Fruit fly (Drosophila melanogaster) whole organism, wandering third instar larva: ENCODE results near the gene CG34169.

Experiments
- Abd-B ChIP-seq: fragments of >200 bp; optimal IDR thresholded peaks from 2 replicates; lab custom pipeline; 2017; ENCODE audit warnings: missing biosample characterization, missing genetic modification characterization
- CG9705 ChIP-seq: fragments of 200-800 bp; sonication (Bioruptor generic); optimal IDR thresholded peaks from 2 replicates; lab custom pipeline; 2018; ENCODE audit warnings: missing biosample characterization, mild to moderate bottlenecking, missing genetic modification characterization
- CrebA ChIP-seq: fragments of 200-800 bp; sonication (Bioruptor generic); optimal IDR thresholded peaks from 2 replicates; lab custom pipeline; 2016; ENCODE audit warnings: missing biosample characterization, mild to moderate bottlenecking, missing genetic modification characterization, borderline replicate concordance
- Dfd ChIP-seq: fragments of >200 bp; optimal IDR thresholded peaks from 2 replicates; lab custom pipeline; 2017; ENCODE audit warnings: missing biosample characterization, missing genetic modification characterization
- Hnf4 ChIP-seq: fragments of 200-800 bp; sonication (Bioruptor generic); optimal IDR thresholded peaks from 2 replicates; lab custom pipeline; 2016; ENCODE audit warnings: missing biosample characterization, mild to moderate bottlenecking, missing genetic modification characterization
- Hr78 ChIP-seq: fragments of >200 bp; optimal IDR thresholded peaks from 2 replicates; lab custom pipeline; 2017; ENCODE audit warnings: missing biosample characterization, missing genetic modification characterization
- Hr83 ChIP-seq: fragments of 200-300 bp; sonication (Bioruptor generic); optimal IDR thresholded peaks from 2 replicates; lab custom pipeline; 2016; ENCODE audit warnings: missing biosample characterization, mild to moderate bottlenecking, missing genetic modification characterization, moderate library complexity; ENCODE audit not compliant: poor library complexity, severe bottlenecking
- Jra ChIP-seq: sonication (Bioruptor generic); optimal IDR thresholded peaks from 2 replicates; lab custom pipeline; 2016; ENCODE audit warnings: missing biosample characterization, missing genetic modification characterization
- Mio ChIP-seq: sonication (Bioruptor generic); optimal IDR thresholded peaks from 2 replicates; lab custom pipeline; 2016; ENCODE audit warnings: missing biosample characterization, missing genetic modification characterization
- Myc ChIP-seq: fragments of >200 bp; optimal IDR thresholded peaks from 2 replicates; lab custom pipeline; 2017
- N ChIP-seq: fragments of >200 bp; optimal IDR thresholded peaks from 2 replicates; lab custom pipeline; 2018; ENCODE audit warnings: missing biosample characterization, missing external identifiers, missing genetic modification characterization
- Rel ChIP-seq, 2 experiments: fragments of 200-800 bp; sonication (Bioruptor generic) in 1 of 2; optimal IDR thresholded peaks; 2 replicates in 1 of 2; 3 replicates in 1 of 2; lab custom pipeline; 2016 to 2019; ENCODE audit warnings: mild to moderate bottlenecking in 2 of 2, missing biosample characterization in 2 of 2, missing genetic modification characterization in 2 of 2, moderate library complexity in 1 of 2
- Sp1 ChIP-seq: fragments of 200-800 bp; sonication (Bioruptor generic); optimal IDR thresholded peaks from 3 replicates; lab custom pipeline; 2019; ENCODE audit warnings: missing biosample characterization, mild to moderate bottlenecking, missing genetic modification characterization, moderate library complexity
- Vsx2 ChIP-seq: fragments of 200-300, 225-300 bp; sonication (Bioruptor generic); optimal IDR thresholded peaks from 2 replicates; lab custom pipeline; 2018; ENCODE audit warnings: missing biosample characterization, missing genetic modification characterization; ENCODE audit not compliant: partially characterized antibody
- br ChIP-seq: fragments of 200-800 bp; sonication (Bioruptor generic); optimal IDR thresholded peaks from 2 replicates; lab custom pipeline; 2016; ENCODE audit warnings: missing biosample characterization, missing genetic modification characterization
- brk ChIP-seq: fragments of 200-800 bp; sonication (Bioruptor generic); optimal IDR thresholded peaks from 2 replicates; lab custom pipeline; 2016; ENCODE audit warnings: missing biosample characterization, mild to moderate bottlenecking, missing genetic modification characterization
- dmrt93B ChIP-seq: fragments of 200-800 bp; sonication (Bioruptor generic); optimal IDR thresholded peaks from 2 replicates; lab custom pipeline; 2018; ENCODE audit warnings: missing biosample characterization, mild to moderate bottlenecking, missing genetic modification characterization
- dsf ChIP-seq: sonication (Bioruptor generic); optimal IDR thresholded peaks from 2 replicates; lab custom pipeline; 2016; ENCODE audit warnings: missing biosample characterization, missing genetic modification characterization, borderline replicate concordance
- ey ChIP-seq: fragments of 200-800 bp; sonication (Bioruptor generic); optimal IDR thresholded peaks from 2 replicates; lab custom pipeline; 2016; ENCODE audit warnings: missing biosample characterization, missing genetic modification characterization
- foxo ChIP-seq, 2 experiments: fragments of 200-800 bp; sonication (Bioruptor generic); optimal IDR thresholded peaks; 2 replicates in 1 of 2; 3 replicates in 1 of 2; lab custom pipeline; 2016 to 2017; ENCODE audit warnings: missing biosample characterization in 2 of 2, missing genetic modification characterization in 2 of 2
- fru ChIP-seq: fragments of 200-800 bp; sonication (Bioruptor generic); optimal IDR thresholded peaks from 3 replicates; lab custom pipeline; 2016; ENCODE audit warnings: missing biosample characterization, mild to moderate bottlenecking, missing genetic modification characterization
- h ChIP-seq: fragments of 200-800 bp; sonication (Bioruptor generic); optimal IDR thresholded peaks from 3 replicates; lab custom pipeline; 2016; ENCODE audit warnings: missing biosample characterization, mild to moderate bottlenecking, missing genetic modification characterization
- jim ChIP-seq: fragments of 175-275, 200-325 bp; sonication (Bioruptor generic); optimal IDR thresholded peaks from 2 replicates; lab custom pipeline; 2016; ENCODE audit warnings: missing biosample characterization, mild to moderate bottlenecking, missing genetic modification characterization
- lola ChIP-seq: fragments of >200 bp; optimal IDR thresholded peaks from 2 replicates; lab custom pipeline; 2017; ENCODE audit warnings: missing biosample characterization, missing genetic modification characterization
- pan ChIP-seq: fragments of >200 bp; optimal IDR thresholded peaks from 2 replicates; lab custom pipeline; 2017
- psq ChIP-seq: fragments of 200-800 bp; sonication (Bioruptor generic); optimal IDR thresholded peaks from 3 replicates; lab custom pipeline; 2017; ENCODE audit warnings: missing biosample characterization, mild to moderate bottlenecking, missing genetic modification characterization, moderate library complexity
- rgr ChIP-seq: fragments of 200-800 bp; sonication (Bioruptor generic); optimal IDR thresholded peaks from 3 replicates; lab custom pipeline; 2016; ENCODE audit warnings: missing biosample characterization, mild to moderate bottlenecking, missing genetic modification characterization
- usp ChIP-seq: fragments of >200 bp; optimal IDR thresholded peaks from 2 replicates; lab custom pipeline; 2017; ENCODE audit warnings: missing biosample characterization, missing genetic modification characterization
- woc ChIP-seq: sonication (Bioruptor generic); optimal IDR thresholded peaks from 2 replicates; lab custom pipeline; 2016; ENCODE audit warnings: missing biosample characterization, mild to moderate bottlenecking, missing genetic modification characterization

Gene CG34169

DNA sequence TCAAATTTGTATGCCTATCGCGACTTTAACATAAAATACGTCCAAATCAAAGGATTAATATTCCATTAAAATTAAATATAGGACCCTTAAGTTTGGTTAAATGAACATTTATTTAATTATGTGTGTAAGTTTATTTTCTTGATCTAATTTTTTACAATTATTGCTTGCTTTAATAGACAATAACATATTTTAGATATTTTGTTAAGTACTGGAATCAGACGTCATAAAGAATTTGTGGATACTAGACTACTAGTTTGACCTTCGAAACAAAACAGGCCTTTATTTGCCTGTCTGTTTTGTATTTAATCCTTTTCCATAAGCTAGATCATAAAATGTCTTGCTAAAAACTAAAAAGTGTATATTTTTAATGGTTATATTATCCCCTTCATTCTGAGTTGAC is at the start of gene CG34169:
Gene CG34169 (plus strand): TSS at position 301 of the 400 bp plus-strand sequence.
- TF ChIP-seq Abd-B (GFP tag; lab: Kevin White, UChicago) (no peak), rgr (no peak), Hr78 (GFP tag; lab: Kevin White, UChicago) (no peak), CG9705 (GFP tag; lab: Kevin White, UChicago) (no peak), Mio (GFP tag; lab: Kevin White, UChicago) (no peak), usp (GFP tag; lab: Kevin White, UChicago) (no peak), Vsx2 (no peak), pan (lab: Kevin White, UChicago) (no peak), dmrt93B (GFP tag; lab: Kevin White, UChicago) (no peak), ey (GFP tag; lab: Kevin White, UChicago) (no peak), brk (GFP tag; lab: Kevin White, UChicago) (no peak), Rel (GFP tag; optimal IDR thresholded peaks at IDR 0.05; lab: Kevin White, UChicago) (no peak), Rel (tag; optimal IDR thresholded peaks at IDR 0.05; lab: Kevin White, UChicago) (no peak), woc (GFP tag; lab: Kevin White, UChicago) (no peak), Hr83 (GFP tag; lab: Kevin White, UChicago) (no peak), fru (GFP tag; lab: Kevin White, UChicago) (no peak), lola (GFP tag; lab: Kevin White, UChicago) (no peak), psq (GFP tag; lab: Kevin White, UChicago) (no peak), Sp1 (GFP tag; lab: Kevin White, UChicago) (no peak)
- TF ChIP-seq, all 38 proteins: peak for 0

DNA sequence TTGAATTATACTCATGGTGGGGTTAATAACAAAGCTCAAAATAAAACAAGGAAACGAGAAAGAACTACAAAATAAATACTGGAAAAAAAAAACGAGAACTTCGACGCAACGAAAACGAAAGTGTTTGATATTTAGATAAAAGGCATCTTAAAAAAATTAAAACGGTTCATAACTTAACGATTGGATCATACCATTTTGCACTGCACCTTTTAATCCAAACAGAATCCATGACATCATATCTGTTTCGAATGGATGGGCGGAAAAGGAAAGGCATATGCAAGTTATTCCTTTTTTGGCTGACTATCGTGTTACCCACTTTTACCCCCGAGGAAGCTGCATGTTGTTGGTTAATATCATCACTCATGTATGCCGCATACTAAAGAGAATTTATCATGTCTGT is 47.4 kb upstream of the CG34169 start, which contains the start of gene CG31784:
Gene CG31784 (minus strand): TSS at position 101 of the 400 bp plus-strand sequence.
- TF ChIP-seq usp (GFP tag; lab: Kevin White, UChicago) (no peak), Hnf4 (GFP tag; lab: Kevin White, UChicago) (no peak), dmrt93B (GFP tag; lab: Kevin White, UChicago) (no peak), Rel (GFP tag; optimal IDR thresholded peaks at IDR 0.05; lab: Kevin White, UChicago) (no peak), Rel (tag; optimal IDR thresholded peaks at IDR 0.05; lab: Kevin White, UChicago) (no peak), brk (GFP tag; lab: Kevin White, UChicago) (no peak), br (GFP tag; lab: Kevin White, UChicago) (no peak), Jra (no peak), Dfd (GFP tag; lab: Kevin White, UChicago) (no peak)

dm6 chr2L:17130795-17131194 is 42.5 kb upstream of the CG34169 start, which contains the start of the genes CG34106 and beat-IIIa:
CG34106 (plus strand) TSS chr2L:17131024.
beat-IIIa (plus strand) TSS chr2L:17131024.
- no peak for TF ChIP-seq CrebA (GFP tag; lab: Kevin White, UChicago)

DNA sequence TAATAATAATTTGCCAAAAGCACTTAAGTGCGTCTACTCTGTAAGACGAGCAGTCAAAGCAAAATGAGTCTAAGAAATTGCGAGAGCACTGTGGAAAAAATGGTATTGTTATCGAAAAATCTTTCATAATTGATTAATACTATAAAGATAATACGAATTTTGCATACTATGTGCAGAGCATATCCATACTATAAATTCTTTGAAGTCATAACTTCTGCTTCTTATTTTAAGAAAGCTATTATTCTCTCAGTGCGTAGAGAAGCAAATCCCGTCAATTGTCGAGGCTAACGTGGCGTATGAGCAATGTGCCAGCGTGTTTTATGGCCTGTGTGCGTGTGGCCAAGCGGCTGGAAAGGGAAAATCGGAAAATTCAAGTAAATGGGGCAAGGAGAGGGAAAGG is 13.6 kb upstream of the CG34169 start:
- no peak for TF ChIP-seq Myc (lab: Kevin White, UChicago)
- no peak for TF ChIP-seq fru (GFP tag; lab: Kevin White, UChicago)
- TF ChIP-seq Sp1 (GFP tag; lab: Kevin White, UChicago), result no peak
- no peak for TF ChIP-seq CrebA (GFP tag; lab: Kevin White, UChicago)

DNA sequence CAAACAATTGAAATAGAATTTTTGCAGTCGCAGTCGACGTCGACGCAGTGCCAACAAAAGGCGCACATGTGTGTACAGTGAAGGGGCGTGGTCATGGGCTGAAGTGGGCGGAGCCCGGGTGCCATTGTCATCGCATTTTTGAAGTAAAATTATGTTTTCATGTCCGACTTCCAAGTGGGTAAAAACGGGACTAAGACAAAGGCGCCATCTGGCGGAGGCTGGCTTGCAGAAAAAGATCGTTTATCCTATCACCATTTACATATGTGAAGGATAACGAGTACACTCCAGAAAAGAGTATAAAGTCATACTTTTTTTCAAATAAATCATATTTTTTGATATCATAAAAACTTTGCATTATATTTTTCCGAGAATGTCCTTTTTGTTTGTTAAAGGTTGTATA is 9.9 kb upstream of the CG34169 start:
- TF ChIP-seq Abd-B (GFP tag; lab: Kevin White, UChicago), result no peak
- TF ChIP-seq Rel (GFP tag; optimal IDR thresholded peaks at IDR 0.05; lab: Kevin White, UChicago), result no peak
- no peak for TF ChIP-seq Rel (tag; optimal IDR thresholded peaks at IDR 0.05; lab: Kevin White, UChicago)
- no peak for TF ChIP-seq foxo (GFP tag; optimal IDR thresholded peaks at IDR 0.05; lab: Kevin White, UChicago)
- TF ChIP-seq CrebA (GFP tag; lab: Kevin White, UChicago), result no peak
- TF ChIP-seq dmrt93B (GFP tag; lab: Kevin White, UChicago), result no peak
- no peak for TF ChIP-seq h (GFP tag; lab: Kevin White, UChicago)
- TF ChIP-seq N (GFP tag; lab: Kevin White, UChicago), result no peak
- TF ChIP-seq jim (GFP tag; lab: Kevin White, UChicago), result no peak
- no peak for TF ChIP-seq dsf (GFP tag; lab: Kevin White, UChicago)
- no peak for TF ChIP-seq Mio (GFP tag; lab: Kevin White, UChicago)
- TF ChIP-seq Hr83 (GFP tag; lab: Kevin White, UChicago), result no peak
- no peak for TF ChIP-seq Jra
- TF ChIP-seq Hr78 (GFP tag; lab: Kevin White, UChicago), result no peak
- TF ChIP-seq br (GFP tag; lab: Kevin White, UChicago), result no peak
- no peak for TF ChIP-seq Dfd (GFP tag; lab: Kevin White, UChicago)
